Fruit fly (Drosophila melanogaster) whole organism, embryonic: ENCODE data around the gene enc.

Experiments
- Adf1 ChIP-seq: fragments of 200-800 bp; sonication (Bioruptor generic); IDR thresholded peaks from 2 replicates; pipeline ENCODE4 v1.3.6; 2022; ENCODE audit warnings: missing biosample characterization, missing genetic modification characterization
- CG10321 ChIP-seq: fragments of 200-800 bp; sonication (Bioruptor generic); IDR thresholded peaks from 2 replicates; pipeline ENCODE4 v1.3.6; 2022; ENCODE audit warnings: missing biosample characterization, missing genetic modification characterization
- CG10431 ChIP-seq: fragments of 200-800 bp; sonication (Bioruptor generic); optimal IDR thresholded peaks from 3 replicates; lab custom pipeline; 2018; ENCODE audit warnings: missing biosample characterization, mild to moderate bottlenecking, missing genetic modification characterization
- CG10979 ChIP-seq: fragments of 200-800 bp; sonication (Bioruptor generic); optimal IDR thresholded peaks from 2 replicates; lab custom pipeline; 2018; ENCODE audit warnings: missing biosample characterization, mild to moderate bottlenecking, missing genetic modification characterization, moderate library complexity
- CG11085 ChIP-seq: fragments of 200-800 bp; sonication (Bioruptor generic); IDR thresholded peaks from 2 replicates; pipeline ENCODE4 v1.3.6; 2022; ENCODE audit warnings: missing biosample characterization, missing genetic modification characterization
- CG13123 ChIP-seq: fragments of 200-800 bp; sonication (Bioruptor generic); optimal IDR thresholded peaks from 2 replicates; lab custom pipeline; 2016; ENCODE audit warnings: missing biosample characterization, missing genetic modification characterization
- CG13287 ChIP-seq: fragments of 200-800 bp; sonication (Bioruptor generic); IDR thresholded peaks from 2 replicates; pipeline ENCODE4 v1.3.6; 2022; ENCODE audit warnings: missing biosample characterization, missing genetic modification characterization; ENCODE audit not compliant: partially characterized antibody
- CG14710 ChIP-seq: fragments of 200-800 bp; sonication (Bioruptor generic); optimal IDR thresholded peaks from 3 replicates; lab custom pipeline; 2019; ENCODE audit warnings: missing biosample characterization, mild to moderate bottlenecking, missing genetic modification characterization, moderate library complexity
- CG33213 ChIP-seq: fragments of 200-800 bp; sonication (Bioruptor generic); optimal IDR thresholded peaks from 3 replicates; lab custom pipeline; 2016; ENCODE audit warnings: missing biosample characterization, missing genetic modification characterization
- CG4617 ChIP-seq: fragments of 200-800 bp; sonication (Bioruptor generic); optimal IDR thresholded peaks from 3 replicates; lab custom pipeline; 2016; ENCODE audit warnings: missing biosample characterization, missing genetic modification characterization, borderline replicate concordance
- CG8089 ChIP-seq: fragments of 200-800 bp; sonication (Bioruptor generic); optimal IDR thresholded peaks from 3 replicates; lab custom pipeline; 2016; ENCODE audit warnings: missing biosample characterization, missing genetic modification characterization
- CG9727 ChIP-seq: fragments of 200-800 bp; sonication (Bioruptor generic); optimal IDR thresholded peaks from 3 replicates; lab custom pipeline; 2017; ENCODE audit warnings: missing biosample characterization, mild to moderate bottlenecking, missing genetic modification characterization
- CG9817 ChIP-seq: fragments of 200-800 bp; sonication (Bioruptor generic); optimal IDR thresholded peaks from 2 replicates; lab custom pipeline; 2018; ENCODE audit warnings: missing biosample characterization, mild to moderate bottlenecking, missing genetic modification characterization, moderate library complexity
- CTCF ChIP-seq: fragments of 200-800 bp; sonication (Bioruptor generic); optimal IDR thresholded peaks from 2 replicates; lab custom pipeline; 2017; ENCODE audit warnings: missing biosample characterization, mild to moderate bottlenecking, missing genetic modification characterization, moderate library complexity
- Doc2 ChIP-seq: fragments of 200-800 bp; sonication (Bioruptor generic); IDR thresholded peaks from 2 replicates; pipeline ENCODE4 v1.3.6; 2022; ENCODE audit warnings: missing biosample characterization, missing genetic modification characterization
- Ets65A ChIP-seq: fragments of 200-800 bp; sonication (Bioruptor generic); peaks from one replicate; lab custom pipeline; 2016; ENCODE audit warnings: missing biosample characterization, missing genetic modification characterization
- Fer1 ChIP-seq: fragments of 200-800 bp; sonication (Bioruptor generic); optimal IDR thresholded peaks from 2 replicates; lab custom pipeline; 2017; ENCODE audit warnings: missing biosample characterization, mild to moderate bottlenecking, missing genetic modification characterization
- Fer3 ChIP-seq: fragments of 200-800 bp; sonication (Bioruptor generic); optimal IDR thresholded peaks from 2 replicates; lab custom pipeline; 2018; ENCODE audit warnings: missing biosample characterization, mild to moderate bottlenecking, missing genetic modification characterization, moderate library complexity
- HLH3B ChIP-seq: fragments of 200-800 bp; sonication (Bioruptor generic); IDR thresholded peaks from 2 replicates; pipeline ENCODE4 v1.3.6; 2022; ENCODE audit warnings: missing biosample characterization, missing genetic modification characterization
- Kr ChIP-seq: fragments of 200-800 bp; sonication (Bioruptor generic); optimal IDR thresholded peaks from 2 replicates; lab custom pipeline; 2017; ENCODE audit warnings: missing biosample characterization, mild to moderate bottlenecking, missing genetic modification characterization
- Lpt ChIP-seq: fragments of >200 bp; optimal IDR thresholded peaks from 2 replicates; lab custom pipeline; 2018; ENCODE audit warnings: missing biosample characterization, missing genetic modification characterization
- MESR4 ChIP-seq: fragments of 200-800 bp; sonication (Bioruptor generic); optimal IDR thresholded peaks from 2 replicates; lab custom pipeline; 2018; ENCODE audit warnings: missing biosample characterization, mild to moderate bottlenecking, missing genetic modification characterization, moderate library complexity
- NFAT ChIP-seq: fragments of 200-800 bp; sonication (Bioruptor generic); IDR thresholded peaks from 2 replicates; pipeline ENCODE4 v1.3.6; 2022; ENCODE audit warnings: missing biosample characterization, missing genetic modification characterization
- Pdp1 ChIP-seq, 2 experiments: fragments of 200-800 bp; sonication (Bioruptor generic); optimal IDR thresholded peaks; 3 replicates each; lab custom pipeline; 2016; ENCODE audit warnings: missing biosample characterization in 2 of 2, missing genetic modification characterization in 2 of 2, mild to moderate bottlenecking in 1 of 2, moderate library complexity in 1 of 2
- Sry-β ChIP-seq: fragments of 200-800 bp; sonication (Bioruptor generic); optimal IDR thresholded peaks from 2 replicates; lab custom pipeline; 2018; ENCODE audit warnings: missing biosample characterization, mild to moderate bottlenecking, missing genetic modification characterization, moderate library complexity
- Ssrp ChIP-seq: fragments of 200-800 bp; sonication (Bioruptor generic); optimal IDR thresholded peaks from 2 replicates; lab custom pipeline; 2018; ENCODE audit warnings: missing biosample characterization, mild to moderate bottlenecking, missing genetic modification characterization, moderate library complexity
- TFAM ChIP-seq: fragments of 200-800 bp; sonication (Bioruptor generic); optimal IDR thresholded peaks from 2 replicates; lab custom pipeline; 2017; ENCODE audit warnings: missing biosample characterization, missing genetic modification characterization, inconsistent platforms
- Xrp1 ChIP-seq: fragments of 200-800 bp; sonication (Bioruptor generic); IDR thresholded peaks from 2 replicates; pipeline ENCODE4 v1.3.6; 2022; ENCODE audit warnings: missing biosample characterization, missing genetic modification characterization
- az2 ChIP-seq: fragments of 200-800 bp; sonication (Bioruptor generic); optimal IDR thresholded peaks from 3 replicates; lab custom pipeline; 2016; ENCODE audit warnings: missing biosample characterization, missing genetic modification characterization
- bsh ChIP-seq, 2 experiments: fragments of 200-800 bp; sonication (Bioruptor generic); optimal IDR thresholded peaks; 2 replicates each; lab custom pipeline; 2017 to 2018; ENCODE audit warnings: mild to moderate bottlenecking in 2 of 2, missing biosample characterization in 2 of 2, missing genetic modification characterization in 2 of 2, moderate library complexity in 1 of 2
- cas ChIP-seq: fragments of 200-800 bp; sonication (Bioruptor generic); IDR thresholded peaks from 2 replicates; pipeline ENCODE4 v1.3.6; 2022; ENCODE audit warnings: missing biosample characterization, missing genetic modification characterization
- cato ChIP-seq: fragments of 200-800 bp; sonication (Bioruptor generic); optimal IDR thresholded peaks from 2 replicates; lab custom pipeline; 2016; ENCODE audit warnings: missing biosample characterization, missing genetic modification characterization, borderline replicate concordance
- corto ChIP-seq: fragments of 200-800 bp; sonication (Bioruptor generic); optimal IDR thresholded peaks from 2 replicates; lab custom pipeline; 2016; ENCODE audit warnings: missing biosample characterization, mild to moderate bottlenecking, missing genetic modification characterization, moderate library complexity
- crc ChIP-seq: fragments of 200-800 bp; sonication (Bioruptor generic); optimal IDR thresholded peaks from 2 replicates; lab custom pipeline; 2016; ENCODE audit warnings: missing biosample characterization, missing genetic modification characterization
- dmrt11E ChIP-seq: fragments of 200-800 bp; sonication (Bioruptor generic); optimal IDR thresholded peaks from 3 replicates; lab custom pipeline; 2018; ENCODE audit warnings: missing biosample characterization, mild to moderate bottlenecking, missing genetic modification characterization, moderate library complexity
- ewg ChIP-seq: fragments of 200-800 bp; sonication (Bioruptor generic); optimal IDR thresholded peaks from 3 replicates; lab custom pipeline; 2017; ENCODE audit warnings: mild to moderate bottlenecking, missing biosample characterization, missing genetic modification reagents, missing genetic modification characterization
- fu2 ChIP-seq: fragments of 200-800 bp; sonication (Bioruptor generic); optimal IDR thresholded peaks from 2 replicates; lab custom pipeline; 2016; ENCODE audit warnings: missing biosample characterization, missing genetic modification characterization
- inv ChIP-seq: fragments of 200-800 bp; sonication (Bioruptor generic); IDR thresholded peaks from 2 replicates; pipeline ENCODE4 v1.3.6; 2022; ENCODE audit warnings: missing biosample characterization, missing genetic modification characterization; ENCODE audit not compliant: partially characterized antibody
- oc ChIP-seq: fragments of 200-800 bp; sonication (Bioruptor generic); optimal IDR thresholded peaks from 2 replicates; lab custom pipeline; 2018; ENCODE audit warnings: missing biosample characterization, mild to moderate bottlenecking, missing genetic modification characterization, moderate library complexity
- sens ChIP-seq: fragments of 200-800 bp; sonication (Bioruptor generic); peaks from one replicate; lab custom pipeline; 2016; ENCODE audit warnings: missing biosample characterization, missing genetic modification characterization
- sima ChIP-seq: fragments of 200-800 bp; sonication (Bioruptor generic); optimal IDR thresholded peaks from 2 replicates; lab custom pipeline; 2016; ENCODE audit warnings: missing biosample characterization, missing genetic modification characterization
- trem ChIP-seq: fragments of 200-800 bp; optimal IDR thresholded peaks from 3 replicates; lab custom pipeline; 2019; ENCODE audit warnings: missing biosample characterization, mild to moderate bottlenecking, missing genetic modification characterization, moderate library complexity
- tx ChIP-seq: fragments of 200-800 bp; sonication (Bioruptor generic); optimal IDR thresholded peaks from 2 replicates; lab custom pipeline; 2016; ENCODE audit warnings: missing biosample characterization, missing genetic modification characterization
- unc-4 ChIP-seq: fragments of 200-800 bp; sonication (Bioruptor generic); IDR thresholded peaks from 2 replicates; pipeline ENCODE4 v1.3.6; 2022; ENCODE audit warnings: missing biosample characterization, missing genetic modification characterization; ENCODE audit not compliant: partially characterized antibody
- unpg ChIP-seq: fragments of 200-800 bp; sonication (Bioruptor generic); optimal IDR thresholded peaks from 3 replicates; lab custom pipeline; 2018; ENCODE audit warnings: missing biosample characterization, mild to moderate bottlenecking, missing genetic modification characterization, moderate library complexity

The enc gene

dm6 chr3L:3882046-3882445 is 63.6 kb downstream of the enc start (continued):
- TF ChIP-seq NFAT (GFP tag; lab: Robert Waterston, UW) = no peak
- peak; percentile 72 for TF ChIP-seq dmrt11E
- no peak for TF ChIP-seq MESR4 (GFP tag; lab: Kevin White, UChicago)
- TF ChIP-seq fu2 (GFP tag; lab: Kevin White, UChicago) = no peak
- no peak for TF ChIP-seq trem (tag; lab: Kevin White, UChicago)
- TF ChIP-seq bsh (GFP tag; optimal IDR thresholded peaks at IDR 0.05; lab: Kevin White, UChicago) = peak in 1 of 2 experiments; percentile 51
- peak; percentile 6 for TF ChIP-seq Ssrp
- peak; percentile 35 for TF ChIP-seq CG9727
- no peak for TF ChIP-seq CTCF (GFP tag; lab: Kevin White, UChicago)
- peak; percentile 56 for TF ChIP-seq CG10979 (tag; lab: Kevin White, UChicago)
- no peak for TF ChIP-seq tx (GFP tag; lab: Kevin White, UChicago)
- peak; percentile 15 for TF ChIP-seq CG14710
- peak; percentile 49; the same call in 1 of the 2 replicates for TF ChIP-seq Xrp1 (GFP tag; lab: Robert Waterston, UW)
- TF ChIP-seq HLH3B (GFP tag; lab: Robert Waterston, UW) = 0 out of 2 replicates have a peak, but pooled peaks have one; percentile 9
- no peak for TF ChIP-seq CG10431 (GFP tag; lab: Kevin White, UChicago)
- TF ChIP-seq crc (GFP tag; lab: Kevin White, UChicago) = no peak
- no peak for TF ChIP-seq Pdp1 (GFP tag; optimal IDR thresholded peaks at IDR 0.05; lab: Kevin White, UChicago)
- TF ChIP-seq CG9817 (tag; lab: Kevin White, UChicago) = no peak
- TF ChIP-seq Fer1 (GFP tag; lab: Kevin White, UChicago) = no peak
- no peak for TF ChIP-seq CG10321
- TF ChIP-seq Kr (GFP tag; lab: Kevin White, UChicago) = no peak
- TF ChIP-seq CG11085 (GFP tag; lab: Robert Waterston, UW) = no peak
- TF ChIP-seq Lpt (GFP tag; lab: Kevin White, UChicago) = no peak
- no peak for TF ChIP-seq cas (GFP tag; lab: Robert Waterston, UW)
- TF ChIP-seq az2 (GFP tag; lab: Kevin White, UChicago) = peak; percentile 22
- TF ChIP-seq oc = no peak
- no peak for TF ChIP-seq ewg (GFP tag; lab: Kevin White, UChicago)
- TF ChIP-seq CG33213 = no peak
- no peak for TF ChIP-seq CG13123 (GFP tag; lab: Kevin White, UChicago)
- TF ChIP-seq sima (GFP tag; lab: Kevin White, UChicago) = no peak
- TF ChIP-seq unpg (GFP tag; lab: Kevin White, UChicago) = peak; percentile 23
- TF ChIP-seq Sry-β (GFP tag; lab: Kevin White, UChicago) = no peak

dm6 chr3L:3885933-3886332 is 67.5 kb downstream of the enc start:
- TF ChIP-seq Fer3 (tag; lab: Kevin White, UChicago) = no peak
- peak; percentile 41 for TF ChIP-seq Ets65A
- no peak for TF ChIP-seq sens (GFP tag; lab: Kevin White, UChicago)
- no peak for TF ChIP-seq CG8089 (GFP tag; lab: Kevin White, UChicago)
- TF ChIP-seq cato (GFP tag; lab: Kevin White, UChicago) = no peak
- TF ChIP-seq Doc2 (GFP tag; lab: Robert Waterston, UW) = no peak
- TF ChIP-seq CG13287 (GFP tag; lab: Robert Waterston, UW) = no peak
- TF ChIP-seq unc-4 (GFP tag; lab: Robert Waterston, UW) = no peak
- no peak for TF ChIP-seq inv (GFP tag; lab: Robert Waterston, UW)
- TF ChIP-seq CG4617 (GFP tag; lab: Kevin White, UChicago) = no peak
- peak; percentile 74 for TF ChIP-seq CTCF (GFP tag; lab: Kevin White, UChicago)
- TF ChIP-seq Adf1 = no peak
- TF ChIP-seq corto (GFP tag; lab: Kevin White, UChicago) = no peak
- no peak for TF ChIP-seq TFAM (GFP tag; lab: Kevin White, UChicago)
